Fruit fly (Drosophila melanogaster) whole organism: Measurements from ENCODE around the gene CheA29a.

ENCODE experiments used
- CG8478 ChIP-seq: fragments of >200 bp; optimal IDR thresholded peaks from 2 replicates; lab custom pipeline; 2018; ENCODE audit warnings: inconsistent platforms
- EcR ChIP-seq, 2 experiments: fragments of >200 bp; optimal IDR thresholded peaks; 2 replicates each; lab custom pipeline; 2017; ENCODE audit warnings: missing biosample characterization in 2 of 2, missing genetic modification characterization in 2 of 2, missing genetic modification reagents in 2 of 2
- pan ChIP-seq: fragments of >200 bp; optimal IDR thresholded peaks from 2 replicates; lab custom pipeline; 2017
- psq ChIP-seq: fragments of >200 bp; optimal IDR thresholded peaks from 2 replicates; lab custom pipeline; 2017
- usp ChIP-seq: fragments of >200 bp; optimal IDR thresholded peaks from 2 replicates; lab custom pipeline; 2017; ENCODE audit warnings: missing biosample characterization, missing genetic modification characterization, mixed read lengths

dm6 chr2L:8468929-8469681 lies 8.0 kb upstream of the CheA29a start:
- TF ChIP-seq CG8478 (lab: Kevin White, UChicago) (no peak), pan (no peak), usp (GFP tag; lab: Kevin White, UChicago) (no peak), psq (no peak), EcR (GFP tag; optimal IDR thresholded peaks at IDR 0.05; lab: Kevin White, UChicago) (no peak)
